Fruit fly (Drosophila melanogaster): ENCODE measurements around the gene CG13712.

Gene CG13712

dm6 chr3L:4707831-4708230, 1.9 kb downstream of the CG13712 start (continued):
- TF ChIP-seq CG11762 (GFP tag; optimal IDR thresholded peaks at IDR 0.05; ENCODE audit: insufficient read depth) (peak; percentile 33), CG6808 (GFP tag; optimal IDR thresholded peaks at IDR 0.05) (no peak), CG8119 (GFP tag; IDR thresholded peaks at IDR 0.05) (peak; percentile 91), eg (GFP tag; IDR thresholded peaks at IDR 0.05) (peak; percentile 88), esn (GFP tag; optimal IDR thresholded peaks at IDR 0.05) (peak; percentile 15), Eip78C (GFP tag) (peak; percentile 89), CG16779 (tag; optimal IDR thresholded peaks at IDR 0.05) (peak; percentile 6), CG32006 (GFP tag; optimal IDR thresholded peaks at IDR 0.05) (peak; percentile 87), net (GFP tag; optimal IDR thresholded peaks at IDR 0.05) (peak; percentile 40), dsx (GFP tag; optimal IDR thresholded peaks at IDR 0.05; ENCODE audit: poor library complexity, severe bottlenecking) (peak; percentile 31), vri (GFP tag; optimal IDR thresholded peaks at IDR 0.05) (no peak), Gug (GFP tag; IDR thresholded peaks at IDR 0.05) (peak; percentile 87), CG6854 (GFP tag; optimal IDR thresholded peaks at IDR 0.05) (no peak), Smox (GFP tag; optimal IDR thresholded peaks at IDR 0.05) (no peak), CG1621 (tag; optimal IDR thresholded peaks at IDR 0.05) (peak; percentile 20), CG10669 (GFP tag; optimal IDR thresholded peaks at IDR 0.05) (peak; percentile 9)

dm6 chr3L:4702003-4702402, 7.7 kb downstream of the CG13712 start:
- TF ChIP-seq fd59A (GFP tag; optimal IDR thresholded peaks at IDR 0.05) (peak; percentile 4), CG6163 (GFP tag; IDR thresholded peaks at IDR 0.05) (peak; percentile 58; the same call in 2 of the 3 replicates), Eip78C (GFP tag) (peak; percentile 80), ss (GFP tag; optimal IDR thresholded peaks at IDR 0.05) (peak in 1 of 2 experiments; percentile 29), CG10669 (GFP tag; optimal IDR thresholded peaks at IDR 0.05) (peak; percentile 17), dsx (GFP tag; optimal IDR thresholded peaks at IDR 0.05; ENCODE audit: poor library complexity, severe bottlenecking) (peak; percentile 6), CG32006 (GFP tag; optimal IDR thresholded peaks at IDR 0.05) (peak; percentile 9), Hr4 (GFP tag; optimal IDR thresholded peaks at IDR 0.05) (peak; percentile 8), acj6 (GFP tag; optimal IDR thresholded peaks at IDR 0.05) (peak; percentile 46), Ets96B (tag; optimal IDR thresholded peaks at IDR 0.05) (peak; percentile 27), cyc (GFP tag; optimal IDR thresholded peaks at IDR 0.05) (no peak), Met (GFP tag; optimal IDR thresholded peaks at IDR 0.05) (no peak), CG6792 (GFP tag; optimal IDR thresholded peaks at IDR 0.05) (no peak), CG3032 (tag; optimal IDR thresholded peaks at IDR 0.05) (peak; percentile 2), Sox14 (GFP tag; optimal IDR thresholded peaks at IDR 0.05) (no peak), achi (GFP tag; optimal IDR thresholded peaks at IDR 0.05) (peak; percentile 26), Ets21C (GFP tag; optimal IDR thresholded peaks at IDR 0.05) (no peak), CG1621 (tag; optimal IDR thresholded peaks at IDR 0.05) (no peak), OdsH (GFP tag; optimal IDR thresholded peaks at IDR 0.05) (peak; percentile 33), spab (GFP tag; optimal IDR thresholded peaks at IDR 0.05) (no peak), pdm3 (GFP tag; optimal IDR thresholded peaks at IDR 0.05) (peak; percentile 24)

- TF ChIP-seq achi (GFP tag; optimal IDR thresholded peaks at IDR 0.05) (no peak), esn (GFP tag; optimal IDR thresholded peaks at IDR 0.05) (no peak), CG9139 (GFP tag; optimal IDR thresholded peaks at IDR 0.05) (no peak), Eip78C (GFP tag) (peak; percentile 48), fd59A (GFP tag; optimal IDR thresholded peaks at IDR 0.05) (no peak), cyc (GFP tag; optimal IDR thresholded peaks at IDR 0.05) (no peak), Sox15 (GFP tag; optimal IDR thresholded peaks at IDR 0.05) (no peak), CG6276 (GFP tag; optimal IDR thresholded peaks at IDR 0.05) (peak; percentile 18), Gug (GFP tag; IDR thresholded peaks at IDR 0.05) (peak; percentile 51; the same call in 1 of the 2 replicates), ss (GFP tag; optimal IDR thresholded peaks at IDR 0.05) (no peak), eg (GFP tag; IDR thresholded peaks at IDR 0.05) (peak; percentile 82), CG11294 (GFP tag; IDR thresholded peaks at IDR 0.05) (peak; percentile 43; the same call in 1 of the 2 replicates), CG8119 (GFP tag; IDR thresholded peaks at IDR 0.05) (peak; percentile 70), CG10631 (GFP tag; optimal IDR thresholded peaks at IDR 0.05) (no peak), CG32006 (GFP tag; optimal IDR thresholded peaks at IDR 0.05) (peak; percentile 40), Sox102F (GFP tag; optimal IDR thresholded peaks at IDR 0.05) (no peak), CG11902 (GFP tag; optimal IDR thresholded peaks at IDR 0.05) (no peak), CG15336 (GFP tag; IDR thresholded peaks at IDR 0.05) (peak; percentile 76), CG6792 (GFP tag; optimal IDR thresholded peaks at IDR 0.05) (no peak), OdsH (GFP tag; optimal IDR thresholded peaks at IDR 0.05) (no peak), Hr4 (GFP tag; optimal IDR thresholded peaks at IDR 0.05) (peak; percentile 8), CG31627 (GFP tag; optimal IDR thresholded peaks at IDR 0.05) (no peak), CG6163 (GFP tag; IDR thresholded peaks at IDR 0.05) (peak; percentile 47; the same call in 1 of the 3 replicates)
Measured at dm6 chr3L:4700091-4700490, 9.6 kb downstream of the CG13712 start.

All from whole organism, prepupa.